Worm (Caenorhabditis elegans): ENCODE data around the gene W01H2.2.
"Not testable (repeated sequence)": the region's sequence is repeated elsewhere in the genome, so short reads cannot be mapped to it uniquely, and the experiment has no call there.

Gene W01H2.2

ce11 chrX:4215500-4216107 is 2.7 kb downstream of the W01H2.2 start:
- TF ChIP-seq ceh-36 (tag; optimal IDR thresholded peaks at IDR 0.05), result no peak
- TF ChIP-seq sea-1 (GFP tag; conservative IDR thresholded peaks at IDR 0.05), result no peak
- no peak for TF ChIP-seq hmbx-1 (tag; optimal IDR thresholded peaks at IDR 0.05)
- no peak for TF ChIP-seq ets-7 (tag; optimal IDR thresholded peaks at IDR 0.05)
- TF ChIP-seq hnd-1 (tag; optimal IDR thresholded peaks at IDR 0.05), result no peak
- TF ChIP-seq ceh-13 (GFP tag; optimal IDR thresholded peaks at IDR 0.05), result no peak
- no peak for TF ChIP-seq tbx-37 (GFP tag; conservative IDR thresholded peaks at IDR 0.05)
- TF ChIP-seq pes-1 (GFP tag; IDR thresholded peaks at IDR 0.05), result no peak

- peak; percentile 59 for TF ChIP-seq F13C5.2 (tag; optimal IDR thresholded peaks at IDR 0.05)
- no peak for TF ChIP-seq ceh-13 (GFP tag; optimal IDR thresholded peaks at IDR 0.05)
Observed at ce11 chrX:4214643-4215042, 3.6 kb downstream of the W01H2.2 start.

- TF ChIP-seq flt-1 (GFP tag; IDR thresholded peaks at IDR 0.05) (peak; percentile 66), hmg-4 (GFP tag; optimal IDR thresholded peaks at IDR 0.05) (peak; percentile 97), ceh-13 (GFP tag; optimal IDR thresholded peaks at IDR 0.05) (no peak), tra-4 (tag; optimal IDR thresholded peaks at IDR 0.05) (no peak), B0310.2 (tag; optimal IDR thresholded peaks at IDR 0.05) (no peak), ama-1 (optimal IDR thresholded peaks at IDR 0.05) (no peak), scrt-1 (GFP tag; IDR thresholded peaks at IDR 0.05) (peak; percentile 73; the same call in 1 of the 2 replicates), hmbx-1 (tag; optimal IDR thresholded peaks at IDR 0.05) (no peak), ceh-36 (tag; optimal IDR thresholded peaks at IDR 0.05) (no peak), sea-1 (GFP tag; conservative IDR thresholded peaks at IDR 0.05) (peak; percentile 70; the same call in 1 of the 2 replicates), tbx-11 (GFP tag; IDR thresholded peaks at IDR 0.05) (peak; percentile 59; the same call in 1 of the 2 replicates), pes-1 (GFP tag; IDR thresholded peaks at IDR 0.05) (peak; percentile 81), F13C5.2 (tag; optimal IDR thresholded peaks at IDR 0.05) (peak; percentile 97), ets-7 (tag; optimal IDR thresholded peaks at IDR 0.05) (peak; percentile 61), hnd-1 (tag; optimal IDR thresholded peaks at IDR 0.05) (peak; percentile 37), tbx-37 (GFP tag; conservative IDR thresholded peaks at IDR 0.05) (peak; percentile 63)
Observed at ce11 chrX:4209131-4209530, 9.1 kb downstream of the W01H2.2 start.

DNA sequence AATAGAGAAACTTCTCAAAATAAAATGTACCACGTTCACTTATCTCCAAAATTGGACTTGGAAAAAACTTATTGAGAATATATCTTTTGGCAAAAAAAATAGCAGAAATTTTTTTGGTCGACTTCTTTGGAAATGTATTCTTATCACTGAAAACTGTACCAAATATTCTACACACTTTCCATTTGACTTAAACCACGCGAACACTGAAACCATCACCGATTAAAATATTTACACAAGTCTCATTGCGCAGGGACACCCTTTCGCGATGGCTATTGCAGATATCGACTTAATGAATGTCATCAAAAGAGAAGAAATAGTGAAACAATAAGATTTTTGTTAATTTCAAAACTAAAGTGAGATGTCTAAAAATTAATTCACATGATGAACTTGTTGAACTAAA is 9.8 kb downstream of the W01H2.2 start:
- TF ChIP-seq hmg-4 (GFP tag; optimal IDR thresholded peaks at IDR 0.05) (no peak), pes-1 (GFP tag; IDR thresholded peaks at IDR 0.05) (no peak), sea-1 (GFP tag; conservative IDR thresholded peaks at IDR 0.05) (no peak), tra-4 (tag; optimal IDR thresholded peaks at IDR 0.05) (no peak), scrt-1 (GFP tag; IDR thresholded peaks at IDR 0.05) (no peak), aly-1 (tag; optimal IDR thresholded peaks at IDR 0.05) (no peak), ceh-36 (tag; optimal IDR thresholded peaks at IDR 0.05) (no peak), ama-1 (optimal IDR thresholded peaks at IDR 0.05) (no peak), tbx-37 (GFP tag; conservative IDR thresholded peaks at IDR 0.05) (no peak), B0310.2 (tag; optimal IDR thresholded peaks at IDR 0.05) (no peak), F13C5.2 (tag; optimal IDR thresholded peaks at IDR 0.05) (no peak), hmbx-1 (tag; optimal IDR thresholded peaks at IDR 0.05) (no peak), flt-1 (GFP tag; IDR thresholded peaks at IDR 0.05) (no peak), hnd-1 (tag; optimal IDR thresholded peaks at IDR 0.05) (no peak)

ce11 chrX:4207385-4207784 is 10.9 kb downstream of the W01H2.2 start, which contains the start of gene F20B6.9:
F20B6.9 (minus strand) TSS chrX:4207485.
- TF ChIP-seq aly-1, F13C5.2, B0310.2 (tag; optimal IDR thresholded peaks at IDR 0.05): not testable (repeated sequence)

- not testable (repeated sequence) for TF ChIP-seq ceh-13 (GFP tag; optimal IDR thresholded peaks at IDR 0.05); hmg-4 (GFP tag; optimal IDR thresholded peaks at IDR 0.05); hmbx-1 (tag; optimal IDR thresholded peaks at IDR 0.05)
Observed at ce11 chrX:4202114-4202513, 16.1 kb downstream of the W01H2.2 start, which contains the start of gene F20B6.6. F20B6.6 (minus strand) TSS chrX:4202214.

ce11 chrX:4199829-4200228 is 18.4 kb downstream of the W01H2.2 start, which contains the start of gene F20B6.5:
F20B6.5 (minus strand) TSS chrX:4199929.
- not testable (repeated sequence) for TF ChIP-seq aly-1, F13C5.2, hmbx-1 (tag; optimal IDR thresholded peaks at IDR 0.05)

ce11 chrX:4196431-4196830 is 21.8 kb downstream of the W01H2.2 start, which contains the start of gene F20B6.4:
F20B6.4 (minus strand) TSS chrX:4196531.
- TF ChIP-seq sea-1 (GFP tag; conservative IDR thresholded peaks at IDR 0.05) (no peak), ama-1 (optimal IDR thresholded peaks at IDR 0.05) (no peak), hmbx-1 (tag; optimal IDR thresholded peaks at IDR 0.05) (no peak), hmg-4 (GFP tag; optimal IDR thresholded peaks at IDR 0.05) (no peak), tra-4 (tag; optimal IDR thresholded peaks at IDR 0.05) (no peak), B0310.2 (tag; optimal IDR thresholded peaks at IDR 0.05) (no peak), tbx-37 (GFP tag; conservative IDR thresholded peaks at IDR 0.05) (no peak), tbx-11 (GFP tag; IDR thresholded peaks at IDR 0.05) (no peak), ceh-13 (GFP tag; optimal IDR thresholded peaks at IDR 0.05) (no peak), ceh-36 (tag; optimal IDR thresholded peaks at IDR 0.05) (no peak), pes-1 (GFP tag; IDR thresholded peaks at IDR 0.05) (no peak), ets-7 (tag; optimal IDR thresholded peaks at IDR 0.05) (no peak), hnd-1 (tag; optimal IDR thresholded peaks at IDR 0.05) (no peak), F13C5.2 (tag; optimal IDR thresholded peaks at IDR 0.05) (no peak), aly-1 (tag; optimal IDR thresholded peaks at IDR 0.05) (no peak), flt-1 (GFP tag; IDR thresholded peaks at IDR 0.05) (no peak), scrt-1 (GFP tag; IDR thresholded peaks at IDR 0.05) (no peak)

Measured in whole organism, early embryonic.